Fruit fly (Drosophila melanogaster) whole organism: ENCODE data around the gene Ppt1.

Source experiments
- CG8478 ChIP-seq: fragments of >200 bp; optimal IDR thresholded peaks from 2 replicates; lab custom pipeline; 2018; ENCODE audit warnings: inconsistent platforms
- pan ChIP-seq: fragments of >200 bp; optimal IDR thresholded peaks from 2 replicates; lab custom pipeline; 2017
- usp ChIP-seq: fragments of >200 bp; optimal IDR thresholded peaks from 2 replicates; lab custom pipeline; 2017; ENCODE audit warnings: missing biosample characterization, missing genetic modification characterization, mixed read lengths

dm6 chrX:8667709-8668108 lies 22.3 kb downstream of the Ppt1 start:
- TF ChIP-seq pan, result peak; percentile 11
- no peak for TF ChIP-seq CG8478 (lab: Kevin White, UChicago)
- TF ChIP-seq usp (GFP tag; lab: Kevin White, UChicago), result no peak
